Worm (Caenorhabditis elegans) whole organism, L1 larva: ENCODE measurements around the gene F14H3.3.

Source experiments
- alr-1 ChIP-seq: fragments of 200-800 bp; sonication (Bioruptor generic); optimal IDR thresholded peaks from 2 replicates; lab custom pipeline; 2018; ENCODE audit warnings: borderline replicate concordance, mild to moderate bottlenecking, missing genetic modification characterization, missing compliant biosample characterization
- blmp-1 ChIP-seq: fragments of 150-350 bp; optimal IDR thresholded peaks from 2 replicates; lab custom pipeline; 2014; ENCODE audit warnings: missing biosample characterization, missing genetic modification characterization
- dsc-1 ChIP-seq: sonication (generic microtip); optimal IDR thresholded peaks from 2 replicates; lab custom pipeline; 2016; ENCODE audit warnings: mild to moderate bottlenecking, missing genetic modification characterization, missing compliant biosample characterization
- fkh-10 ChIP-seq: sonication (generic microtip); optimal IDR thresholded peaks from 2 replicates; lab custom pipeline; 2017; ENCODE audit warnings: missing biosample characterization, missing genetic modification reagents, missing genetic modification characterization
- mep-1 ChIP-seq: fragments of 150-350 bp; optimal IDR thresholded peaks from 2 replicates; lab custom pipeline; 2014; ENCODE audit warnings: missing biosample characterization, missing genetic modification characterization
- nhr-20 ChIP-seq: sonication (generic microtip); optimal IDR thresholded peaks from 2 replicates; lab custom pipeline; 2016; ENCODE audit warnings: mild to moderate bottlenecking, missing genetic modification characterization, missing compliant biosample characterization
- nhr-237 ChIP-seq: fragments of 150-350 bp; optimal IDR thresholded peaks from 2 replicates; lab custom pipeline; 2014; ENCODE audit warnings: missing biosample characterization, missing genetic modification characterization
- nhr-76 ChIP-seq: sonication (generic microtip); optimal IDR thresholded peaks from 2 replicates; lab custom pipeline; 2017; ENCODE audit warnings: missing biosample characterization, missing genetic modification characterization
- nhr-90 ChIP-seq: sonication (generic microtip); optimal IDR thresholded peaks from 2 replicates; lab custom pipeline; 2016; ENCODE audit warnings: mild to moderate bottlenecking, missing genetic modification characterization, missing compliant biosample characterization; ENCODE audit not compliant: poor library complexity
- snu-23 ChIP-seq: sonication (generic microtip); optimal IDR thresholded peaks from 2 replicates; lab custom pipeline; 2016; ENCODE audit warnings: missing genetic modification characterization, missing compliant biosample characterization
- tlp-1 ChIP-seq: fragments of 150-350 bp; optimal IDR thresholded peaks from 2 replicates; lab custom pipeline; 2014; ENCODE audit warnings: missing biosample characterization, missing genetic modification characterization
- unc-30 ChIP-seq: sonication (generic microtip); optimal IDR thresholded peaks from 2 replicates; lab custom pipeline; 2017; ENCODE audit warnings: missing biosample characterization, missing genetic modification characterization
- unc-62 ChIP-seq: fragments of 150-350 bp; optimal IDR thresholded peaks from 2 replicates; lab custom pipeline; 2014; ENCODE audit warnings: missing biosample characterization, missing genetic modification reagents, missing genetic modification characterization

- no peak for TF ChIP-seq dsc-1 (tag; lab: Kevin White, UChicago)
- no peak for TF ChIP-seq fkh-10 (GFP tag; lab: Kevin White, UChicago)
- TF ChIP-seq tlp-1 (tag; lab: Kevin White, UChicago) = no peak
- no peak for TF ChIP-seq alr-1 (tag; lab: Kevin White, UChicago)
- TF ChIP-seq nhr-237 (tag; lab: Kevin White, UChicago) = no peak
- TF ChIP-seq unc-62 (GFP tag; lab: Kevin White, UChicago) = no peak
- TF ChIP-seq mep-1 (tag; lab: Kevin White, UChicago) = no peak
- no peak for TF ChIP-seq nhr-90
- no peak for TF ChIP-seq nhr-20 (tag; lab: Kevin White, UChicago)
- TF ChIP-seq snu-23 (GFP tag; lab: Kevin White, UChicago) = no peak
- no peak for TF ChIP-seq nhr-76 (tag; lab: Kevin White, UChicago)
- no peak for TF ChIP-seq unc-30 (tag; lab: Kevin White, UChicago)
- no peak for TF ChIP-seq blmp-1 (tag; lab: Kevin White, UChicago)
Observed at ce11 chrV:16080678-16081077, 27.4 kb upstream of the F14H3.3 start.
